Fruit fly (Drosophila melanogaster): ENCODE data around the gene CG17564.

- no peak for TF ChIP-seq h (optimal IDR thresholded peaks at IDR 0.05)
- no peak for TF ChIP-seq psq (optimal IDR thresholded peaks at IDR 0.05)
Observed at dm6 chr2L:19285507-19285906, 14.2 kb downstream of the CG17564 start.
